Worm (Caenorhabditis elegans) whole organism, young adult: ENCODE data around the gene B0454.5.

Experiments
- F49E8.2 ChIP-seq: sonication (generic microtip); optimal IDR thresholded peaks from 3 replicates; lab custom pipeline; 2017; ENCODE audit warnings: missing genetic modification characterization, mild to moderate bottlenecking, missing compliant biosample characterization, antibody characterized with exemption, moderate library complexity; ENCODE audit not compliant: insufficient read depth
- ZK185.1 ChIP-seq: sonication (generic microtip); optimal IDR thresholded peaks from 2 replicates; lab custom pipeline; 2016; ENCODE audit warnings: mild to moderate bottlenecking, missing genetic modification characterization, missing compliant biosample characterization; ENCODE audit not compliant: poor library complexity, severe bottlenecking
- akir-1 ChIP-seq: fragments of 200-800 bp; sonication (Bioruptor generic); optimal IDR thresholded peaks from 2 replicates; lab custom pipeline; 2018; ENCODE audit warnings: mild to moderate bottlenecking, missing genetic modification characterization, moderate library complexity, missing compliant biosample characterization
- cebp-1 ChIP-seq, 2 experiments: fragments of 200-800 bp in 1 of 2; sonication (Bioruptor generic) in 1 of 2; sonication (generic microtip) in 1 of 2; IDR thresholded peaks in 1 of 2; optimal IDR thresholded peaks in 1 of 2; 2 replicates each; pipeline versions ENCODE4 v1.3.6 to Lab custom; 2017 to 2022; ENCODE audit warnings: missing compliant biosample characterization in 2 of 2, missing genetic modification characterization in 2 of 2, mild to moderate bottlenecking in 1 of 2, missing genetic modification reagents in 1 of 2, moderate library complexity in 1 of 2
- lsl-1 ChIP-seq: fragments of 200-800 bp; sonication (Bioruptor generic); optimal IDR thresholded peaks from 2 replicates; lab custom pipeline; 2018; ENCODE audit warnings: mild to moderate bottlenecking, missing genetic modification characterization, moderate library complexity, missing compliant biosample characterization
- nhr-90 ChIP-seq: sonication (generic microtip); optimal IDR thresholded peaks from 2 replicates; lab custom pipeline; 2016; ENCODE audit warnings: missing genotype, mild to moderate bottlenecking, missing genetic modification characterization, missing compliant biosample characterization

- TF ChIP-seq akir-1 (GFP tag; lab: Kevin White, UChicago) = no peak
- no peak for TF ChIP-seq F49E8.2 (tag; lab: Kevin White, UChicago)
- TF ChIP-seq nhr-90 = no peak
- TF ChIP-seq cebp-1 (GFP tag; IDR thresholded peaks at IDR 0.05; lab: Robert Waterston, UW) = no peak
- no peak for TF ChIP-seq cebp-1 (tag; optimal IDR thresholded peaks at IDR 0.05; lab: Kevin White, UChicago)
- no peak for TF ChIP-seq ZK185.1 (tag; lab: Kevin White, UChicago)
- no peak for TF ChIP-seq lsl-1 (GFP tag; lab: Kevin White, UChicago)
Measured at ce11 chrII:3020899-3021298, 17.8 kb upstream of the B0454.5 start.
